Fruit fly (Drosophila melanogaster) Kc167 (cell line): Measurements from ENCODE around the gene Or67c.

ENCODE experiments used
- Sin3A ChIP-seq: fragments of >200 bp; optimal IDR thresholded peaks from 2 replicates; lab custom pipeline; 2018; ENCODE audit warnings: missing external identifiers
- h ChIP-seq: fragments of >200 bp; optimal IDR thresholded peaks from 3 replicates; lab custom pipeline; 2018; ENCODE audit warnings: missing external identifiers
- insv ChIP-seq: fragments of >200 bp; optimal IDR thresholded peaks from 3 replicates; lab custom pipeline; 2018; ENCODE audit warnings: missing external identifiers

DNA sequence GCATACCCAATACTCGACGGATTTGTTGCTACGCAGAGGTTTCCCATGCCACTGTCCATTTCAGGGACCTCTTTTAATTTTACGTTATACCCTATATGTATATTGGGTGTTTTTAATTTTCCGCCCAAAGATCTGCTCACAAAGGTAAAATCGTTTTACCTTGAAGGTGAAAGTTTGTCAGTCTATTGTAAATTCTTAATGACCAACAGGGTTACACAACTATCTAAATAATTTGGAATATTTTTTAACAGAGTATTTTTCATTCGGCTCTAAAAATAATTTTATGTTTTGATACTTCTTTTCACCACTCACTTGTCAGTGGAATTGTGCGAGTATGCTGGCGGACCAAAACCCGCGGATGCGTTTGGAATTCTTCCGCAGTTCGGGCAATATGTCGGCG lies 23.1 kb upstream of the Or67c start:
- TF ChIP-seq insv (lab: Kevin White, UChicago) (no peak), h (lab: Kevin White, UChicago) (no peak), Sin3A (lab: Kevin White, UChicago) (no peak)
